Fruit fly (Drosophila melanogaster): ENCODE results near the gene MSAmiP.

MSAmiP gene

DNA sequence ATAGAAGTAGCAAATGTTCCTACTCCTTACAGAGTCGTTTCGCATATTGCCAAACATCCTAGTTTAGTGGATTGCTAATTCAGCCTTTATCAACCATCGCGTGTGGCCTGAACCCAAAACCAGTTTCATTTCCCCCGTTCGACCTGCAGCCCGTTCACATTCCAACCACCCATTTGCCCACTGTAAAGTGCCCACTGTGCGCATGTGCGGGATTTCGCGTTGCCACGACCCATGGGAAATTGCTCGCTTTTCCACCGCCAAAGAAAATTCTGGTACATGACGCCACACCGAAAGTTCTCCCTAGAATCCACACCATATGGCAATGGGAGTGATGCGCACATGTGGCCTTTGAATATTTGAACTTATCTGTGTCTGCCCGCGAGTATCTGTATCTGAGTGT is 2.8 kb downstream of the MSAmiP start:
- no peak for TF ChIP-seq Crg-1 (GFP tag; optimal IDR thresholded peaks at IDR 0.05)
- TF ChIP-seq Mnt (GFP tag; optimal IDR thresholded peaks at IDR 0.05) = no peak
- no peak for TF ChIP-seq Clk (GFP tag; optimal IDR thresholded peaks at IDR 0.05)
- TF ChIP-seq kay (GFP tag; ENCODE audit: borderline replicate concordance) = peak; percentile 18
- no peak for TF ChIP-seq CG1620 (GFP tag; optimal IDR thresholded peaks at IDR 0.05)

DNA sequence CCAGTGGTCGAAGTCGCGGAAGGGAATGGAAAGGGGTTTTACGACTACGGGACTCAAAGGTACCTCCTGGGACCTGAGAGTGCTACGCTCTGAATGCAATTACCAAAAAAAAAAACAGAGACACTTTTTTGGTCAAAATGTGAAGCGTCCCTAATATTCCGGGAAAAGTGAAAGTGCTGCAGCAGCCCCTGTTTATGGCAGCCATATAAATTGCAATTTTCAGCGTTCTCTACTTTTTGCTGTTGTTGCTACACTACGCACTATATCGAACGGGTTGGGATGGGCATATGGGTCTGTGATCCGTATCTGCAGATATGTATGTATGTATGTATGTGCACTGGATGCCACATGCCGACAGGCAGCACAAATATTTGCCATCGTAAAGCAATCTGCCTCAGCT is 4.1 kb downstream of the MSAmiP start:
- TF ChIP-seq ovo (GFP tag; optimal IDR thresholded peaks at IDR 0.05) (no peak), toe (GFP tag; optimal IDR thresholded peaks at IDR 0.05) (no peak), cic (GFP tag; optimal IDR thresholded peaks at IDR 0.05) (no peak), Clk (GFP tag; optimal IDR thresholded peaks at IDR 0.05) (no peak), tj (GFP tag; optimal IDR thresholded peaks at IDR 0.05) (no peak), pad (GFP tag; optimal IDR thresholded peaks at IDR 0.05) (no peak), Hr96 (GFP tag; optimal IDR thresholded peaks at IDR 0.05) (no peak), CG11617 (GFP tag; optimal IDR thresholded peaks at IDR 0.05) (no peak), CG1620 (GFP tag; optimal IDR thresholded peaks at IDR 0.05) (no peak), cnc (optimal IDR thresholded peaks at IDR 0.05) (no peak), kay (GFP tag; ENCODE audit: borderline replicate concordance) (no peak), CG14711 (tag; optimal IDR thresholded peaks at IDR 0.05) (no peak), bab1 (GFP tag; optimal IDR thresholded peaks at IDR 0.05) (no peak), Mnt (GFP tag; optimal IDR thresholded peaks at IDR 0.05) (no peak), Crg-1 (GFP tag; optimal IDR thresholded peaks at IDR 0.05) (no peak), CG33017 (tag; optimal IDR thresholded peaks at IDR 0.05) (no peak), CG7045 (GFP tag; optimal IDR thresholded peaks at IDR 0.05) (no peak)

DNA sequence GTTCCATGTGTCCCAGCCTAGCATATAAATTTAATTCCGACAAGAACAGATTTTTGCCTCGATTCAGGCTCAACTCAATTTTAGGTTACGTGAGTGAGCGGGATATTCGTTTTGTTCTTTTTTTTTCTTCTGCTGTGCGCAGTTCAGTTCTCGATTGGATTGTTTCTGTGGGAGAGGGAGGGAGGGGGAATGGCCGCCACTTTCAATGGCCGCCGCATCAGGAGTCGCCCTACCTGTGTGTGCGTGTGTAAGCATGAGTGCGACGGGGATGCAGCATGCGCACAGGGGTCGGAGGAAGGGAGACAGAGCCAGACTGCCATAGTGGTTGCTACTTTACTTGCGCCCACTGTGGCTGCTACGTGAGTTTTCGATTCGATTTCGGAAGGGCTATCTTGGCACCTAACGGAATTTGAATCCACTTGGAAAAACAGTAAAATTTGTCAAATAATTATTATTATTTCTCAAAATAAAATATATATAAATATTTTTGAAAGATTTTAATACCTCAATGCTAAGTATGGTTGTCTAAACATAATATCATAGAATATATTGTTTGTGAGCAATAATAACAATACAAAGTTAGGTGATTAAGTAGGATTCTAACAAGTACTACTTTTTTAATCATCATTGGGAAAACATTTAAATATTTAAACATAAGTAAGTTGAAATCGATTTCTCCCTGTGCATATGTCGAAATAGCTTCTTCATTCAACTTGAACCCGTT is 9.5 kb downstream of the MSAmiP start:
- TF ChIP-seq CG1620 (GFP tag; optimal IDR thresholded peaks at IDR 0.05) = no peak
- TF ChIP-seq Clk (GFP tag; optimal IDR thresholded peaks at IDR 0.05) = no peak
- TF ChIP-seq CG7045 (GFP tag; optimal IDR thresholded peaks at IDR 0.05) = no peak
- no peak for TF ChIP-seq CG33017 (tag; optimal IDR thresholded peaks at IDR 0.05)
- TF ChIP-seq CG11617 (GFP tag; optimal IDR thresholded peaks at IDR 0.05) = no peak
- no peak for TF ChIP-seq CG7101 (tag; optimal IDR thresholded peaks at IDR 0.05)
- TF ChIP-seq CG14711 (tag; optimal IDR thresholded peaks at IDR 0.05) = no peak
- no peak for TF ChIP-seq Hr96 (GFP tag; optimal IDR thresholded peaks at IDR 0.05)
- TF ChIP-seq cic (GFP tag; optimal IDR thresholded peaks at IDR 0.05) = no peak
- no peak for TF ChIP-seq kay (GFP tag; ENCODE audit: borderline replicate concordance)
- TF ChIP-seq pad (GFP tag; optimal IDR thresholded peaks at IDR 0.05) = no peak
- TF ChIP-seq Mnt (GFP tag; optimal IDR thresholded peaks at IDR 0.05) = no peak
- no peak for TF ChIP-seq CG5204 (GFP tag; optimal IDR thresholded peaks at IDR 0.05)
- TF ChIP-seq CG12768 (GFP tag; optimal IDR thresholded peaks at IDR 0.05) = no peak
- TF ChIP-seq tj (GFP tag; optimal IDR thresholded peaks at IDR 0.05) = no peak
- TF ChIP-seq bab1 (GFP tag; optimal IDR thresholded peaks at IDR 0.05) = no peak
- TF ChIP-seq Crg-1 (GFP tag; optimal IDR thresholded peaks at IDR 0.05) = no peak
- no peak for TF ChIP-seq toe (GFP tag; optimal IDR thresholded peaks at IDR 0.05)
- TF ChIP-seq ovo (GFP tag; optimal IDR thresholded peaks at IDR 0.05) = no peak
- TF ChIP-seq cnc (optimal IDR thresholded peaks at IDR 0.05) = no peak

DNA sequence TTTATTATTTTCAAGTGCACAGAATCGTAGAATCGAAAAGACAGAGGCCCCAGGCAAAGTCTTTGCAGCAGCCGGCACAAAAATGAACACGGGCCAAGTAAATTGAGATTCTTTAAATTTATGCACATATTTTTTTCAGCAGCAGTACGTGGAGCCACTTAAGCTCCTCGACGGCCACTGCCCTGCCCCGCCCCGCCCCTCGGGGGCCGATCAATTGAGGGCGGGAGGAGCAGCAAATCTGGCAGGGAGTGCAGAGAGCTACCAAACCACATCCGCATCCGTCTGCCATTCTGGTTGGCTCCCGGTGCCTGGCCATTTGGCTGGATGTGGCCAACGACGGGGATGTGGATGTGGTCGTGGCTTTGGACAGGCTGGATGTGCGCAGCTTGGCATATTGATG is 11.5 kb downstream of the MSAmiP start:
- no peak for TF ChIP-seq Crg-1 (GFP tag; optimal IDR thresholded peaks at IDR 0.05)
- no peak for TF ChIP-seq cic (GFP tag; optimal IDR thresholded peaks at IDR 0.05)
- no peak for TF ChIP-seq CG33017 (tag; optimal IDR thresholded peaks at IDR 0.05)
- TF ChIP-seq tj (GFP tag; optimal IDR thresholded peaks at IDR 0.05) = no peak
- TF ChIP-seq CG1620 (GFP tag; optimal IDR thresholded peaks at IDR 0.05) = no peak
- TF ChIP-seq Hr96 (GFP tag; optimal IDR thresholded peaks at IDR 0.05) = no peak
- TF ChIP-seq CG11617 (GFP tag; optimal IDR thresholded peaks at IDR 0.05) = no peak
- no peak for TF ChIP-seq bab1 (GFP tag; optimal IDR thresholded peaks at IDR 0.05)
- no peak for TF ChIP-seq pad (GFP tag; optimal IDR thresholded peaks at IDR 0.05)
- no peak for TF ChIP-seq Clk (GFP tag; optimal IDR thresholded peaks at IDR 0.05)
- TF ChIP-seq toe (GFP tag; optimal IDR thresholded peaks at IDR 0.05) = no peak

DNA sequence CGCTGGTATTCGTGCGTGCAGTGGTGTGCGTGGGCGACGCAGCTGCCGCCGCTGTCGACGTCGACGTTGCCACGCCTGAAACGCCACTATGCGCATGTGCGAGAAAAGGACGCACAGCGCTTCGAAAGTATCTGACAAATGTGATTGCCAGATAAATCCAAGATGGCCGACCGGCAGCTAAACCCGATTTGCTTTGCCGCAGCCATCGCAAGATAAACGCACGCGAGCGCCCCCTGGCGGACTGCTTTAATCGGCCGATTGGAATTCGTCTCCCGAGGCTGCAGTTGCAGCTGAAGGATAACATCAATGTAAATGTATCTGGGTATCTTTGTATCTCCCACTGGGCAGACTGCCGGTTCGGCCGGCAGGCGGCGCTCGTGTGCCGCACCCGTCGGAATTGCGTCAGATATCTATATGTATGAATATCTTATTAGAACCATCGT is 13.6 kb downstream of the MSAmiP start:
- no peak for TF ChIP-seq CG12768 (GFP tag; optimal IDR thresholded peaks at IDR 0.05)
- TF ChIP-seq pad (GFP tag; optimal IDR thresholded peaks at IDR 0.05) = peak; percentile 25
- TF ChIP-seq CG7045 (GFP tag; optimal IDR thresholded peaks at IDR 0.05) = no peak
- no peak for TF ChIP-seq ovo (GFP tag; optimal IDR thresholded peaks at IDR 0.05)
- no peak for TF ChIP-seq tj (GFP tag; optimal IDR thresholded peaks at IDR 0.05)
- no peak for TF ChIP-seq Crg-1 (GFP tag; optimal IDR thresholded peaks at IDR 0.05)

DNA sequence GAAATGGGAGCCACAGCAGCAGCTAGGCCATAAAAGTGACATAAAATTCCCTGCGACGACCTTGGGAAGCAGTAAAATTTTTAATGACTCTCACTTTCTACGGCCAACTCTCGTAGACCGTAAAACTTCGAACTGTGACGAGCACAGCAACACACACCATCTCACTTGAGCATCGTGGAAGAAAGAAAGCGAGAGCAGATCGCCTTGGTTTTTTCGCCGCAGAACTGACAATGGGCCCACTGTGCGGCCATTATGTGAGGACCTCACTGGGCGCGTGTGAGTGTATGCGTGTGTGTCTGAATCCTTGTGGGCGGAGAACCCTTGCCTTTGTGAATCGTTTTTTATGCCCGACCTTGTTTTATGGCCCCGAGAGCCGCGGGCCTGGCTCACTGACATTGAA is 17.7 kb downstream of the MSAmiP start:
- TF ChIP-seq CG33017 (tag; optimal IDR thresholded peaks at IDR 0.05) = no peak
- no peak for TF ChIP-seq CG7045 (GFP tag; optimal IDR thresholded peaks at IDR 0.05)
- no peak for TF ChIP-seq CG14711 (tag; optimal IDR thresholded peaks at IDR 0.05)
- no peak for TF ChIP-seq cnc (optimal IDR thresholded peaks at IDR 0.05)
- TF ChIP-seq cic (GFP tag; optimal IDR thresholded peaks at IDR 0.05) = no peak
- no peak for TF ChIP-seq CG7101 (tag; optimal IDR thresholded peaks at IDR 0.05)
- no peak for TF ChIP-seq pad (GFP tag; optimal IDR thresholded peaks at IDR 0.05)
- no peak for TF ChIP-seq Hr96 (GFP tag; optimal IDR thresholded peaks at IDR 0.05)
- no peak for TF ChIP-seq tj (GFP tag; optimal IDR thresholded peaks at IDR 0.05)
- TF ChIP-seq Mnt (GFP tag; optimal IDR thresholded peaks at IDR 0.05) = no peak
- TF ChIP-seq CG12768 (GFP tag; optimal IDR thresholded peaks at IDR 0.05) = no peak
- no peak for TF ChIP-seq CG5204 (GFP tag; optimal IDR thresholded peaks at IDR 0.05)
- TF ChIP-seq ovo (GFP tag; optimal IDR thresholded peaks at IDR 0.05) = no peak
- no peak for TF ChIP-seq toe (GFP tag; optimal IDR thresholded peaks at IDR 0.05)
- no peak for TF ChIP-seq CG11617 (GFP tag; optimal IDR thresholded peaks at IDR 0.05)
- no peak for TF ChIP-seq Clk (GFP tag; optimal IDR thresholded peaks at IDR 0.05)
- TF ChIP-seq kay (GFP tag; ENCODE audit: borderline replicate concordance) = no peak

All from whole organism, adult.